Worm (Caenorhabditis elegans) whole organism, L2 larva: ENCODE results near the gene prmt-9.
A peak's percentile ranks its signal among the peaks of the same experiment; 100 is the strongest.

ENCODE experiments used
- C34F6.9 ChIP-seq: fragments of 150-350 bp; optimal IDR thresholded peaks from 2 replicates; lab custom pipeline; 2014; ENCODE audit warnings: missing biosample characterization, missing genetic modification characterization
- F13H6.1 ChIP-seq: sonication (generic microtip); optimal IDR thresholded peaks from 2 replicates; lab custom pipeline; 2016; ENCODE audit warnings: missing genetic modification characterization, missing compliant biosample characterization
- Y55F3AM.14 ChIP-seq: fragments of 200-800 bp; sonication (Bioruptor generic); optimal IDR thresholded peaks from 2 replicates; lab custom pipeline; 2018; ENCODE audit warnings: mild to moderate bottlenecking, missing genetic modification characterization, missing compliant biosample characterization
- ZK546.5 ChIP-seq: sonication (generic microtip); optimal IDR thresholded peaks from 2 replicates; lab custom pipeline; 2017; ENCODE audit warnings: missing biosample characterization, missing genetic modification characterization
- alr-1 ChIP-seq: fragments of 150-350 bp; optimal IDR thresholded peaks from 2 replicates; lab custom pipeline; 2014; ENCODE audit warnings: missing biosample characterization, missing genetic modification characterization
- aly-2 ChIP-seq: fragments of 150-350 bp; optimal IDR thresholded peaks from 2 replicates; lab custom pipeline; 2014; ENCODE audit warnings: missing biosample characterization, missing genetic modification characterization
- ama-1 ChIP-seq: fragments of 150-350 bp; optimal IDR thresholded peaks from 2 replicates; lab custom pipeline; 2018; ENCODE audit warnings: inconsistent platforms
- crh-2 ChIP-seq: sonication (generic microtip); optimal IDR thresholded peaks from 2 replicates; lab custom pipeline; 2017; ENCODE audit warnings: missing biosample characterization, missing genetic modification characterization
- dmd-4 ChIP-seq: sonication (generic microtip); optimal IDR thresholded peaks from 2 replicates; lab custom pipeline; 2017; ENCODE audit warnings: missing biosample characterization, missing genetic modification characterization
- egl-27 ChIP-seq: sonication (generic microtip); optimal IDR thresholded peaks from 3 replicates; lab custom pipeline; 2017; ENCODE audit warnings: missing biosample characterization, missing genetic modification reagents, missing genetic modification characterization
- elt-1 ChIP-seq: fragments of 150-350 bp; optimal IDR thresholded peaks from 2 replicates; lab custom pipeline; 2014; ENCODE audit warnings: missing biosample characterization, missing genetic modification characterization
- fos-1 ChIP-seq: fragments of 150-350 bp; optimal IDR thresholded peaks from 2 replicates; lab custom pipeline; 2014; ENCODE audit warnings: missing biosample characterization, missing genetic modification characterization
- gmeb-1 ChIP-seq: fragments of 150-350 bp; optimal IDR thresholded peaks from 2 replicates; lab custom pipeline; 2014; ENCODE audit warnings: missing biosample characterization, missing genetic modification characterization
- lin-11 ChIP-seq: fragments of 150-350 bp; sonication (generic microtip); optimal IDR thresholded peaks from 2 replicates; lab custom pipeline; 2014; ENCODE audit warnings: missing biosample characterization, missing genetic modification characterization, inconsistent platforms, mixed read lengths
- lin-13 ChIP-seq: fragments of 150-350 bp; optimal IDR thresholded peaks from 2 replicates; lab custom pipeline; 2014; ENCODE audit warnings: missing biosample characterization, missing genetic modification reagents, missing genetic modification characterization
- lin-39 ChIP-seq: fragments of 150-350 bp; optimal IDR thresholded peaks from 2 replicates; lab custom pipeline; 2014; ENCODE audit warnings: missing biosample characterization, missing genetic modification reagents, missing genetic modification characterization
- lsy-2 ChIP-seq, 2 experiments: fragments of 150-350 bp in 1 of 2; sonication (generic microtip) in 1 of 2; optimal IDR thresholded peaks; 2 replicates each; lab custom pipeline; 2014 to 2017; ENCODE audit warnings: missing biosample characterization in 2 of 2, missing genetic modification characterization in 2 of 2
- mab-5 ChIP-seq: fragments of 150-350 bp; optimal IDR thresholded peaks from 2 replicates; lab custom pipeline; 2014; ENCODE audit warnings: missing biosample characterization, missing genetic modification characterization
- mbf-1 ChIP-seq: sonication (generic microtip); optimal IDR thresholded peaks from 2 replicates; lab custom pipeline; 2017; ENCODE audit warnings: missing biosample characterization, missing genetic modification characterization
- mdl-1 ChIP-seq, 2 experiments: fragments of 150-350 bp in 1 of 2; sonication (generic microtip) in 1 of 2; optimal IDR thresholded peaks; 2 replicates each; lab custom pipeline; 2017; ENCODE audit warnings: missing biosample characterization in 2 of 2, missing genetic modification characterization in 2 of 2
- nhr-11 ChIP-seq: fragments of 150-350 bp; optimal IDR thresholded peaks from 2 replicates; lab custom pipeline; 2014; ENCODE audit warnings: missing biosample characterization, missing genetic modification characterization
- nhr-12 ChIP-seq: fragments of 150-350 bp; optimal IDR thresholded peaks from 2 replicates; lab custom pipeline; 2014; ENCODE audit warnings: missing biosample characterization, missing genetic modification characterization
- nhr-129 ChIP-seq: fragments of 150-350 bp; optimal IDR thresholded peaks from 2 replicates; lab custom pipeline; 2014; ENCODE audit warnings: missing biosample characterization, missing genetic modification characterization
- nhr-23 ChIP-seq: fragments of 150-350 bp; optimal IDR thresholded peaks from 2 replicates; lab custom pipeline; 2014; ENCODE audit warnings: missing biosample characterization, missing genetic modification reagents, missing genetic modification characterization
- nhr-237 ChIP-seq: fragments of 150-350 bp; optimal IDR thresholded peaks from 2 replicates; lab custom pipeline; 2014; ENCODE audit warnings: missing biosample characterization, missing genetic modification characterization
- skn-1 ChIP-seq: sonication (generic microtip); optimal IDR thresholded peaks from 2 replicates; lab custom pipeline; 2017; ENCODE audit warnings: missing biosample characterization, missing genetic modification characterization
- sma-3 ChIP-seq: sonication (generic microtip); optimal IDR thresholded peaks from 2 replicates; lab custom pipeline; 2016; ENCODE audit warnings: missing genetic modification reagents, missing genetic modification characterization, missing compliant biosample characterization
- sma-9 ChIP-seq, 2 experiments: fragments of 150-350 bp in 1 of 2; sonication (generic microtip) in 1 of 2; optimal IDR thresholded peaks; 2 replicates each; lab custom pipeline; 2014 to 2016; ENCODE audit warnings: missing genetic modification characterization in 2 of 2, mild to moderate bottlenecking in 1 of 2, missing biosample characterization in 1 of 2, missing compliant biosample characterization in 1 of 2, missing genetic modification reagents in 1 of 2, moderate library complexity in 1 of 2
- unc-39 ChIP-seq: fragments of 150-350 bp; optimal IDR thresholded peaks from 2 replicates; lab custom pipeline; 2014; ENCODE audit warnings: missing biosample characterization, missing genetic modification characterization
- unc-62 ChIP-seq: fragments of 150-350 bp; optimal IDR thresholded peaks from 2 replicates; lab custom pipeline; 2014; ENCODE audit warnings: missing biosample characterization, missing genetic modification reagents, missing genetic modification characterization
- ztf-4 ChIP-seq: fragments of 150-350 bp; optimal IDR thresholded peaks from 2 replicates; lab custom pipeline; 2014; ENCODE audit warnings: missing biosample characterization, missing genetic modification characterization

The prmt-9 gene

ce11 chrIV:12703811-12704210 is 19.6 kb upstream of the prmt-9 start, which contains the start of gene C27D8.4:
TSS of gene C27D8.4 (plus strand) at chrIV:12704111.
- no peak for TF ChIP-seq nhr-11 (tag; lab: Kevin White, UChicago)
- TF ChIP-seq alr-1 (tag; lab: Kevin White, UChicago), result no peak
- TF ChIP-seq, all 48 proteins: peak for 0

- no peak for TF ChIP-seq mab-5
- TF ChIP-seq fos-1 (tag; lab: Kevin White, UChicago), result peak; percentile 15
- TF ChIP-seq, all 48 proteins: peak for 1
Measured at ce11 chrIV:12700944-12701343, 16.8 kb upstream of the prmt-9 start.

ce11 chrIV:12700204-12700603 is 16.0 kb upstream of the prmt-9 start:
- TF ChIP-seq fos-1 (tag; lab: Kevin White, UChicago) (peak; percentile 75), nhr-237 (no peak)

ce11 chrIV:12698880-12699279 is 14.7 kb upstream of the prmt-9 start:
- TF ChIP-seq nhr-23 (tag; lab: Kevin White, UChicago), result no peak
- TF ChIP-seq mbf-1 (tag; lab: Kevin White, UChicago), result no peak
- no peak for TF ChIP-seq lsy-2 (tag; optimal IDR thresholded peaks at IDR 0.05; lab: Kevin White, UChicago)
- peak; percentile 24 for TF ChIP-seq gmeb-1 (tag; lab: Kevin White, UChicago)
- TF ChIP-seq aly-2 (tag; lab: Kevin White, UChicago), result no peak
- TF ChIP-seq lin-11 (tag; lab: Kevin White, UChicago), result no peak
- no peak for TF ChIP-seq elt-1
- TF ChIP-seq Y55F3AM.14 (GFP tag; lab: Kevin White, UChicago), result no peak
- TF ChIP-seq lin-39 (tag; lab: Kevin White, UChicago), result no peak
- TF ChIP-seq fos-1 (tag; lab: Kevin White, UChicago), result peak; percentile 79
- no peak for TF ChIP-seq egl-27 (tag; lab: Kevin White, UChicago)
- TF ChIP-seq nhr-129 (tag; lab: Kevin White, UChicago), result no peak
- TF ChIP-seq nhr-12 (tag; lab: Kevin White, UChicago), result no peak
- TF ChIP-seq sma-3, result no peak
- no peak for TF ChIP-seq C34F6.9 (tag; lab: Kevin White, UChicago)
- TF ChIP-seq ZK546.5, result no peak
- no peak for TF ChIP-seq mdl-1 (tag; optimal IDR thresholded peaks at IDR 0.05; lab: Kevin White, UChicago)
- no peak for TF ChIP-seq unc-39 (tag; lab: Kevin White, UChicago)
- no peak for TF ChIP-seq sma-9 (GFP tag; optimal IDR thresholded peaks at IDR 0.05; lab: Kevin White, UChicago)
- TF ChIP-seq sma-9 (tag; optimal IDR thresholded peaks at IDR 0.05; lab: Kevin White, UChicago), result no peak
- TF ChIP-seq unc-62 (GFP tag; lab: Kevin White, UChicago), result no peak
- TF ChIP-seq F13H6.1 (tag; lab: Kevin White, UChicago), result peak; percentile 23
- TF ChIP-seq mab-5, result no peak

- TF ChIP-seq lin-13 (GFP tag; lab: Kevin White, UChicago), result no peak
- peak; percentile 33 for TF ChIP-seq sma-9 (GFP tag; optimal IDR thresholded peaks at IDR 0.05; lab: Kevin White, UChicago)
- no peak for TF ChIP-seq sma-9 (tag; optimal IDR thresholded peaks at IDR 0.05; lab: Kevin White, UChicago)
- TF ChIP-seq egl-27 (tag; lab: Kevin White, UChicago), result peak; percentile 7
- TF ChIP-seq crh-2 (tag; lab: Kevin White, UChicago), result peak; percentile 4
- peak; percentile 94 for TF ChIP-seq fos-1 (tag; lab: Kevin White, UChicago)
Measured at ce11 chrIV:12689709-12690142, 5.5 kb upstream of the prmt-9 start.

ce11 chrIV:12689292-12689691 is 5.1 kb upstream of the prmt-9 start:
- TF ChIP-seq F13H6.1 (tag; lab: Kevin White, UChicago) (no peak), ZK546.5 (no peak), unc-62 (GFP tag; lab: Kevin White, UChicago) (no peak), nhr-11 (tag; lab: Kevin White, UChicago) (no peak), nhr-237 (no peak), lsy-2 (tag; optimal IDR thresholded peaks at IDR 0.05; lab: Kevin White, UChicago) (no peak), dmd-4 (tag; lab: Kevin White, UChicago) (no peak), ztf-4 (tag; lab: Kevin White, UChicago) (no peak), mdl-1 (tag; optimal IDR thresholded peaks at IDR 0.05; lab: Kevin White, UChicago) (no peak)
- TF ChIP-seq, all 48 proteins: peak for 0

- TF ChIP-seq skn-1 (tag; lab: Kevin White, UChicago) (no peak), ama-1 (lab: Kevin White, UChicago) (no peak), alr-1 (tag; lab: Kevin White, UChicago) (no peak), nhr-23 (tag; lab: Kevin White, UChicago) (no peak), aly-2 (tag; lab: Kevin White, UChicago) (no peak), fos-1 (tag; lab: Kevin White, UChicago) (no peak)
- TF ChIP-seq, all 48 proteins: peak for 0
Measured at ce11 chrIV:12688370-12688769, 4.2 kb upstream of the prmt-9 start, which contains the start of gene T23B5.3. TSS of gene T23B5.3 (plus strand) at chrIV:12688670.
